Fruit fly (Drosophila melanogaster) whole organism, embryonic: ENCODE results near the gene Sdhaf3.
A peak's percentile ranks its signal among the peaks of the same experiment; 100 is the strongest.

ENCODE experiments used
- CG12942 ChIP-seq: fragments of 200-800 bp; sonication (Bioruptor generic); optimal IDR thresholded peaks from 3 replicates; lab custom pipeline; 2016; ENCODE audit warnings: missing biosample characterization, missing genetic modification characterization
- CG13296 ChIP-seq: fragments of 200-800 bp; sonication (Bioruptor generic); optimal IDR thresholded peaks from 3 replicates; lab custom pipeline; 2018; ENCODE audit warnings: missing biosample characterization, mild to moderate bottlenecking, missing genetic modification characterization
- CG14710 ChIP-seq: fragments of 200-800 bp; sonication (Bioruptor generic); optimal IDR thresholded peaks from 3 replicates; lab custom pipeline; 2019; ENCODE audit warnings: missing biosample characterization, mild to moderate bottlenecking, missing genetic modification characterization, moderate library complexity
- CG15073 ChIP-seq: fragments of 200-800 bp; sonication (Bioruptor generic); optimal IDR thresholded peaks from 2 replicates; lab custom pipeline; 2016; ENCODE audit warnings: missing biosample characterization, missing genetic modification characterization
- CG17568 ChIP-seq: fragments of 200-800 bp; sonication (Bioruptor generic); optimal IDR thresholded peaks from 2 replicates; lab custom pipeline; 2018; ENCODE audit warnings: missing biosample characterization, mild to moderate bottlenecking, missing genetic modification characterization, moderate library complexity
- CG17802 ChIP-seq: fragments of 200-800 bp; sonication (Bioruptor generic); optimal IDR thresholded peaks from 2 replicates; lab custom pipeline; 2018; ENCODE audit warnings: missing biosample characterization, mild to moderate bottlenecking, missing genetic modification characterization, moderate library complexity
- CG18476 ChIP-seq: fragments of 200-800 bp; sonication (Bioruptor generic); optimal IDR thresholded peaks from 2 replicates; lab custom pipeline; 2016; ENCODE audit warnings: missing biosample characterization, mild to moderate bottlenecking, missing genetic modification characterization
- CG2678 ChIP-seq: fragments of 200-800 bp; sonication (Bioruptor generic); optimal IDR thresholded peaks from 3 replicates; lab custom pipeline; 2019; ENCODE audit warnings: missing biosample characterization, mild to moderate bottlenecking, missing genetic modification characterization, moderate library complexity
- CG31224 ChIP-seq: fragments of 200-800 bp; sonication (Bioruptor generic); IDR thresholded peaks from 2 replicates; pipeline ENCODE4 v1.3.6; 2022; ENCODE audit warnings: missing biosample characterization, missing genetic modification characterization
- CG3281 ChIP-seq: fragments of 200-800 bp; sonication (Bioruptor generic); optimal IDR thresholded peaks from 3 replicates; lab custom pipeline; 2017; ENCODE audit warnings: missing biosample characterization, mild to moderate bottlenecking, missing genetic modification characterization
- CG33213 ChIP-seq: fragments of 200-800 bp; sonication (Bioruptor generic); optimal IDR thresholded peaks from 3 replicates; lab custom pipeline; 2016; ENCODE audit warnings: missing biosample characterization, missing genetic modification characterization
- CG4282 ChIP-seq: fragments of 200-800 bp; sonication (Bioruptor generic); optimal IDR thresholded peaks from 2 replicates; lab custom pipeline; 2016; ENCODE audit warnings: missing biosample characterization, missing genetic modification characterization
- CG4617 ChIP-seq: fragments of 200-800 bp; sonication (Bioruptor generic); optimal IDR thresholded peaks from 3 replicates; lab custom pipeline; 2016; ENCODE audit warnings: missing biosample characterization, missing genetic modification characterization, borderline replicate concordance
- CG4854 ChIP-seq: fragments of 200-800 bp; sonication (Bioruptor generic); optimal IDR thresholded peaks from 2 replicates; lab custom pipeline; 2016; ENCODE audit warnings: missing biosample characterization, missing genetic modification characterization, inconsistent platforms
- Chrac-16 ChIP-seq: fragments of 200-800 bp; sonication (Bioruptor generic); optimal IDR thresholded peaks from 3 replicates; lab custom pipeline; 2016; ENCODE audit warnings: missing biosample characterization, missing genetic modification characterization
- D19A ChIP-seq: fragments of 200-800 bp; optimal IDR thresholded peaks from 3 replicates; lab custom pipeline; 2019; ENCODE audit warnings: missing biosample characterization, mild to moderate bottlenecking, missing genetic modification characterization, moderate library complexity
- Dbx ChIP-seq: fragments of 200-800 bp; sonication (Bioruptor generic); IDR thresholded peaks from 3 replicates; pipeline ENCODE4 v1.3.6; 2022; ENCODE audit warnings: missing biosample characterization, missing genetic modification characterization
- Fer1 ChIP-seq: fragments of 200-800 bp; sonication (Bioruptor generic); optimal IDR thresholded peaks from 2 replicates; lab custom pipeline; 2017; ENCODE audit warnings: missing biosample characterization, mild to moderate bottlenecking, missing genetic modification characterization
- Kr ChIP-seq: fragments of 200-800 bp; sonication (Bioruptor generic); optimal IDR thresholded peaks from 2 replicates; lab custom pipeline; 2017; ENCODE audit warnings: missing biosample characterization, mild to moderate bottlenecking, missing genetic modification characterization
- Lim3 ChIP-seq: fragments of 200-800 bp; sonication (Bioruptor generic); IDR thresholded peaks from 2 replicates; pipeline ENCODE4 v1.3.6; 2022; ENCODE audit warnings: missing biosample characterization, missing genetic modification characterization
- Nf-YB ChIP-seq: fragments of 200-800 bp; sonication (Bioruptor generic); optimal IDR thresholded peaks from 3 replicates; lab custom pipeline; 2019; ENCODE audit warnings: missing biosample characterization, mild to moderate bottlenecking, missing genetic modification characterization, moderate library complexity
- NfI ChIP-seq: fragments of 200-800 bp; sonication (Bioruptor generic); optimal IDR thresholded peaks from 3 replicates; lab custom pipeline; 2018; ENCODE audit warnings: missing biosample characterization, mild to moderate bottlenecking, missing genetic modification characterization, moderate library complexity
- Six4 ChIP-seq: fragments of 200-800 bp; sonication (Bioruptor generic); optimal IDR thresholded peaks from 2 replicates; lab custom pipeline; 2016; ENCODE audit warnings: missing biosample characterization, missing genetic modification characterization
- Sry-δ ChIP-seq: fragments of 200-800 bp; sonication (Bioruptor generic); optimal IDR thresholded peaks from 2 replicates; lab custom pipeline; 2016; ENCODE audit warnings: missing biosample characterization, missing genetic modification characterization
- Vsx1 ChIP-seq: fragments of 200-800 bp; sonication (Bioruptor generic); optimal IDR thresholded peaks from 2 replicates; lab custom pipeline; 2017; ENCODE audit warnings: missing biosample characterization, mild to moderate bottlenecking, missing genetic modification characterization, missing genetic modification reagents
- ac ChIP-seq: fragments of 200-800 bp; sonication (Bioruptor generic); optimal IDR thresholded peaks from 3 replicates; lab custom pipeline; 2017; ENCODE audit warnings: missing biosample characterization, mild to moderate bottlenecking, missing genetic modification characterization
- ash1 ChIP-seq: fragments of 200-800 bp; sonication (Bioruptor generic); optimal IDR thresholded peaks from 2 replicates; lab custom pipeline; 2018; ENCODE audit warnings: missing biosample characterization, mild to moderate bottlenecking, missing genetic modification characterization
- br ChIP-seq: fragments of >200 bp; optimal IDR thresholded peaks from 2 replicates; lab custom pipeline; 2017
- bsh ChIP-seq, 2 experiments: fragments of 200-800 bp; sonication (Bioruptor generic); optimal IDR thresholded peaks; 2 replicates each; lab custom pipeline; 2017 to 2018; ENCODE audit warnings: mild to moderate bottlenecking in 2 of 2, missing biosample characterization in 2 of 2, missing genetic modification characterization in 2 of 2, moderate library complexity in 1 of 2
- cad ChIP-seq: fragments of >200 bp; optimal IDR thresholded peaks from 2 replicates; lab custom pipeline; 2017; ENCODE audit warnings: missing biosample characterization, missing genetic modification characterization
- cas ChIP-seq: fragments of 200-800 bp; sonication (Bioruptor generic); IDR thresholded peaks from 2 replicates; pipeline ENCODE4 v1.3.6; 2022; ENCODE audit warnings: missing biosample characterization, missing genetic modification characterization
- corto ChIP-seq: fragments of 200-800 bp; sonication (Bioruptor generic); optimal IDR thresholded peaks from 2 replicates; lab custom pipeline; 2016; ENCODE audit warnings: missing biosample characterization, mild to moderate bottlenecking, missing genetic modification characterization, moderate library complexity
- crol ChIP-seq: fragments of 200-800 bp; sonication (Bioruptor generic); IDR thresholded peaks from 2 replicates; pipeline ENCODE4 v1.3.6; 2022; ENCODE audit warnings: missing biosample characterization, missing genetic modification characterization
- da ChIP-seq: fragments of 200-800 bp; sonication (Bioruptor generic); optimal IDR thresholded peaks from 2 replicates; lab custom pipeline; 2016; ENCODE audit warnings: missing biosample characterization, missing genetic modification characterization
- dpn ChIP-seq, 2 experiments: fragments of 200-800 bp; sonication (Bioruptor generic); optimal IDR thresholded peaks; 3 replicates each; lab custom pipeline; 2016; ENCODE audit warnings: missing biosample characterization in 2 of 2, missing genetic modification characterization in 2 of 2
- en ChIP-seq: fragments of 200-800 bp; sonication (Bioruptor generic); optimal IDR thresholded peaks from 2 replicates; lab custom pipeline; 2016; ENCODE audit warnings: missing biosample characterization, missing genetic modification characterization
- eyg ChIP-seq: fragments of 200-800 bp; sonication (Bioruptor generic); optimal IDR thresholded peaks from 3 replicates; lab custom pipeline; 2016; ENCODE audit warnings: missing biosample characterization, missing genetic modification characterization
- fd3F ChIP-seq: fragments of 200-800 bp; sonication (Bioruptor generic); optimal IDR thresholded peaks from 2 replicates; lab custom pipeline; 2018; ENCODE audit warnings: missing biosample characterization, mild to moderate bottlenecking, missing genetic modification characterization, moderate library complexity
- fd96Cb ChIP-seq: fragments of 200-800 bp; sonication (Bioruptor generic); optimal IDR thresholded peaks from 2 replicates; lab custom pipeline; 2018; ENCODE audit warnings: missing biosample characterization, mild to moderate bottlenecking, missing genetic modification characterization, moderate library complexity
- hbn ChIP-seq: fragments of 200-800 bp; sonication (Bioruptor generic); IDR thresholded peaks from 2 replicates; pipeline ENCODE4 v1.3.6; 2022; ENCODE audit warnings: missing biosample characterization, missing genetic modification characterization; ENCODE audit not compliant: partially characterized antibody
- hkb ChIP-seq, 2 experiments: fragments of 200-800 bp in 1 of 2; fragments of >200 bp in 1 of 2; sonication (Bioruptor generic) in 1 of 2; IDR thresholded peaks in 1 of 2; optimal IDR thresholded peaks in 1 of 2; 2 replicates each; pipeline versions ENCODE4 v1.3.6 to Lab custom; 2017 to 2022; ENCODE audit warnings: missing biosample characterization in 1 of 2, missing genetic modification characterization in 1 of 2
- ind ChIP-seq: fragments of 200-800 bp; sonication (Bioruptor generic); optimal IDR thresholded peaks from 3 replicates; lab custom pipeline; 2016; ENCODE audit warnings: missing biosample characterization, missing genetic modification characterization
- kni ChIP-seq: fragments of 200-800 bp; sonication (Bioruptor generic); optimal IDR thresholded peaks from 3 replicates; lab custom pipeline; 2017; ENCODE audit warnings: mild to moderate bottlenecking, missing biosample characterization, missing genetic modification reagents, missing genetic modification characterization
- knrl ChIP-seq: fragments of 200-800 bp; sonication (Bioruptor generic); IDR thresholded peaks from 3 replicates; pipeline ENCODE4 v1.3.6; 2022; ENCODE audit warnings: missing biosample characterization, missing genetic modification characterization; ENCODE audit not compliant: partially characterized antibody
- lab ChIP-seq: fragments of 200-800 bp; sonication (Bioruptor generic); optimal IDR thresholded peaks from 3 replicates; lab custom pipeline; 2017; ENCODE audit warnings: missing biosample characterization, missing genetic modification characterization, mild to moderate bottlenecking, moderate library complexity, missing genetic modification reagents
- mld ChIP-seq: fragments of 200-800 bp; sonication (Bioruptor generic); IDR thresholded peaks from 3 replicates; pipeline ENCODE4 v1.3.6; 2022; ENCODE audit warnings: missing biosample characterization, missing genetic modification characterization; ENCODE audit not compliant: partially characterized antibody
- oc ChIP-seq: fragments of 200-800 bp; sonication (Bioruptor generic); optimal IDR thresholded peaks from 2 replicates; lab custom pipeline; 2018; ENCODE audit warnings: missing biosample characterization, mild to moderate bottlenecking, missing genetic modification characterization, moderate library complexity
- org-1 ChIP-seq: fragments of 200-800 bp; sonication (Bioruptor generic); optimal IDR thresholded peaks from 2 replicates; lab custom pipeline; 2017; ENCODE audit warnings: missing biosample characterization, missing genetic modification characterization
- pum ChIP-seq: fragments of 200-800 bp; sonication (Bioruptor generic); optimal IDR thresholded peaks from 2 replicates; lab custom pipeline; 2016; ENCODE audit warnings: missing biosample characterization, missing genetic modification characterization
- sd ChIP-seq: fragments of 200-800 bp; sonication (Bioruptor generic); optimal IDR thresholded peaks from 3 replicates; lab custom pipeline; 2018; ENCODE audit warnings: missing biosample characterization, mild to moderate bottlenecking, missing genetic modification characterization, moderate library complexity
- sr ChIP-seq: fragments of 200-800 bp; sonication (Bioruptor generic); IDR thresholded peaks from 3 replicates; pipeline ENCODE4 v1.3.6; 2022; ENCODE audit warnings: missing biosample characterization, missing genetic modification characterization

The Sdhaf3 gene

DNA sequence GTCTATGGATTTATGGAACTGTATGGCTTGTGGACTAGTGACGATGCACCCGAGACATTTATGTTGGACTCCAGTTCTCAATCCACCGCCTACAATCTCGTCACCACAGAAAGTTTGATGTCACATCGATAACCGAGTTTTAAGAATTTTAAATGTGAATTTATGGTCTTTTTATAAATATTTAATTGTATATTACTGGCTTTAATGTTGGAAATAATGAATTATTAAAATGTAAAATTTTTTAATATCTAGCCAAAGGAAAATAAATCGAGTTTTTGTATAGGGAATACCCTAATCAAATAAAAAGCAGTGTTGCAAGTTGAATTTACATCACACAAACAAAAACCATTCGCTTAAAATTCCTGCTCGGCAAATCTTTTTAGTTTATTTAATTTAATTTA is 49.6 kb downstream of the Sdhaf3 start, which contains the start of gene Fntb (continued):
- peak in 1 of 2 experiments; percentile 66 for TF ChIP-seq dpn (GFP tag; optimal IDR thresholded peaks at IDR 0.05; lab: Kevin White, UChicago)
- TF ChIP-seq ac (GFP tag; lab: Kevin White, UChicago) = no peak
- no peak for TF ChIP-seq hkb (optimal IDR thresholded peaks at IDR 0.05; lab: Kevin White, UChicago)
- peak; percentile 65 for TF ChIP-seq hkb (GFP tag; IDR thresholded peaks at IDR 0.05; lab: Robert Waterston, UW)
- TF ChIP-seq Six4 (GFP tag; lab: Kevin White, UChicago) = peak; percentile 62
- no peak for TF ChIP-seq corto (GFP tag; lab: Kevin White, UChicago)
- TF ChIP-seq pum (GFP tag; lab: Kevin White, UChicago) = no peak
- TF ChIP-seq CG14710 (tag; lab: Kevin White, UChicago) = peak; percentile 66
- peak; percentile 65 for TF ChIP-seq CG18476 (GFP tag; lab: Kevin White, UChicago)
- TF ChIP-seq cad (GFP tag; lab: Kevin White, UChicago) = no peak
- TF ChIP-seq CG33213 (GFP tag; lab: Kevin White, UChicago) = no peak
- TF ChIP-seq CG17568 = no peak
- TF ChIP-seq Vsx1 (GFP tag; lab: Kevin White, UChicago) = no peak
- peak; percentile 57 for TF ChIP-seq CG12942 (GFP tag; lab: Kevin White, UChicago)
- peak in 1 of 2 experiments; percentile 74 for TF ChIP-seq bsh (GFP tag; optimal IDR thresholded peaks at IDR 0.05; lab: Kevin White, UChicago)
- TF ChIP-seq CG4617 = peak; percentile 61
- no peak for TF ChIP-seq CG31224 (GFP tag; lab: Robert Waterston, UW)
- TF ChIP-seq mld (GFP tag; lab: Robert Waterston, UW) = no peak
- no peak for TF ChIP-seq knrl (GFP tag; lab: Robert Waterston, UW)
- no peak for TF ChIP-seq org-1 (GFP tag; lab: Kevin White, UChicago)
- TF ChIP-seq fd96Cb (tag; lab: Kevin White, UChicago) = peak; percentile 70
- TF ChIP-seq hbn (GFP tag; lab: Robert Waterston, UW) = no peak
- TF ChIP-seq sr (GFP tag; lab: Robert Waterston, UW) = no peak
- no peak for TF ChIP-seq da (GFP tag; lab: Kevin White, UChicago)
- no peak for TF ChIP-seq kni (GFP tag; lab: Kevin White, UChicago)
- peak; percentile 63 for TF ChIP-seq Chrac-16 (GFP tag; lab: Kevin White, UChicago)
- TF ChIP-seq Kr (GFP tag; lab: Kevin White, UChicago) = no peak
- TF ChIP-seq br (lab: Kevin White, UChicago) = no peak
- TF ChIP-seq Sry-δ = no peak
- TF ChIP-seq CG2678 = no peak
- TF ChIP-seq ash1 (GFP tag; lab: Kevin White, UChicago) = no peak
- TF ChIP-seq CG17802 = no peak
- no peak for TF ChIP-seq oc (tag; lab: Kevin White, UChicago)
- peak; percentile 75 for TF ChIP-seq D19A
- no peak for TF ChIP-seq CG4854
- peak; percentile 73 for TF ChIP-seq Fer1 (GFP tag; lab: Kevin White, UChicago)
- peak; percentile 55 for TF ChIP-seq NfI (GFP tag; lab: Kevin White, UChicago)
- peak; percentile 64 for TF ChIP-seq CG3281
- TF ChIP-seq eyg = no peak
- peak; percentile 13 for TF ChIP-seq CG15073
- no peak for TF ChIP-seq en (GFP tag; lab: Kevin White, UChicago)
- TF ChIP-seq Nf-YB (GFP tag; lab: Kevin White, UChicago) = peak; percentile 55
- no peak for TF ChIP-seq CG4282 (GFP tag; lab: Kevin White, UChicago)
- no peak for TF ChIP-seq Lim3
- no peak for TF ChIP-seq lab (GFP tag; lab: Kevin White, UChicago)
- TF ChIP-seq CG13296 (GFP tag; lab: Kevin White, UChicago) = peak; percentile 69
- TF ChIP-seq Dbx = peak; percentile 65; the same call in 2 of the 3 replicates
- TF ChIP-seq cas (GFP tag; lab: Robert Waterston, UW) = no peak
- no peak for TF ChIP-seq sd
- TF ChIP-seq fd3F = peak; percentile 55
- peak; percentile 72 for TF ChIP-seq ind (GFP tag; lab: Kevin White, UChicago)
- TF ChIP-seq crol (GFP tag; lab: Robert Waterston, UW) = no peak
